Worm (Caenorhabditis elegans): ENCODE data around the gene clec-256.

DNA sequence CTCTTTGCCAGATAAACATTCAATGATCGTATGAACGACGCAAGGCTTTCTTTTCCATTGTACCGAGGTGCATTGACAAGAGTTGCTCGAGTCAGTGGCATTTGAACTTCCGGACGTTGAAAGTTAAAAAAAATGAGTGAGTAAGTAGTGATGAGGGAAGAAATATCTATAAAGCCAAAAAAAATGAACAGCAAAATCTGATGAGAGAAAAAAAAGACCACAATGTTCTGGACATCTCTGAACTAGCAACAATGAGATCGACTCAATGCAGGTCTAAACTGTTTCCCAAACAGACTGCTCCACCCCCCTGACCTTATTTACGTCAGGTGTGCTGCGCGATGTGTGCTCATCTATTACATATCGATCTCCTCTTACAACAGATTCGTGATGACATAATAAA, 21.0 kb upstream of the clec-256 start, which contains the start of the genes F11D11.21 and F11D11.12:
- TF ChIP-seq tbx-37 (GFP tag; conservative IDR thresholded peaks at IDR 0.05) (no peak), ceh-36 (tag; optimal IDR thresholded peaks at IDR 0.05) (no peak), ceh-13 (GFP tag; optimal IDR thresholded peaks at IDR 0.05) (no peak), flt-1 (GFP tag; IDR thresholded peaks at IDR 0.05) (no peak), F13C5.2 (tag; optimal IDR thresholded peaks at IDR 0.05) (no peak)
